ENCODE assay signal across 2 worm cellular contexts in genomic region chrIII:6478256-6479004, ce11.
TF ChIP-seq lines count a peak whose summit lies in the region.

Gene zip-8, plus strand, starts transcription at chrIII:6478955.

TF ChIP-seq in whole organism, L4 larva, 104 proteins besides CTCF, POLR2A, EP300 and RAD21:
- TF ChIP-seq arid-1 (GFP tag; conservative IDR thresholded peaks at IDR 0.05; lab: Robert Waterston, UW) = no peak
- peak; percentile 71 for TF ChIP-seq aha-1 (tag; lab: Kevin White, UChicago)
- peak; percentile 66 for TF ChIP-seq set-16 (GFP tag; IDR thresholded peaks at IDR 0.05; lab: Robert Waterston, UW)

TF ChIP-seq in whole organism, mixed stage, embryonic, 35 proteins besides CTCF, POLR2A, EP300 and RAD21:
- TF ChIP-seq zip-8 (tag; optimal IDR thresholded peaks at IDR 0.05; lab: Kevin White, UChicago) (peak; percentile 98), unc-120 (tag; optimal IDR thresholded peaks at IDR 0.05; lab: Kevin White, UChicago; ENCODE audit: poor library complexity, severe bottlenecking) (no peak), tbx-8 (GFP tag; optimal IDR thresholded peaks at IDR 0.05; lab: Kevin White, UChicago) (no peak)
